Worm (Caenorhabditis elegans) whole organism, mixed stage, embryonic: ENCODE measurements around the gene mboa-1.
"Not testable (repeated sequence)": the region's sequence is repeated elsewhere in the genome, so short reads cannot be mapped to it uniquely, and the experiment has no call there.

Experiments used
- M03D4.4 ChIP-seq: sonication (generic microtip); optimal IDR thresholded peaks from 2 replicates; lab custom pipeline; 2017; ENCODE audit warnings: mild to moderate bottlenecking, missing genetic modification characterization, missing compliant biosample characterization
- bed-3 ChIP-seq: fragments of 200-800 bp; sonication (Bioruptor generic); optimal IDR thresholded peaks from 3 replicates; lab custom pipeline; 2018; ENCODE audit warnings: mild to moderate bottlenecking, missing genetic modification characterization, moderate library complexity, missing compliant biosample characterization
- blmp-1 ChIP-seq: fragments of 150-350 bp; optimal IDR thresholded peaks from 2 replicates; lab custom pipeline; 2014; ENCODE audit warnings: missing biosample characterization, missing genetic modification characterization
- ceh-39 ChIP-seq: fragments of 150-350 bp; optimal IDR thresholded peaks from 2 replicates; lab custom pipeline; 2014; ENCODE audit warnings: missing biosample characterization, missing genetic modification characterization
- ceh-83 ChIP-seq: fragments of 200-800 bp; sonication (Bioruptor generic); optimal IDR thresholded peaks from 2 replicates; lab custom pipeline; 2018; ENCODE audit warnings: mild to moderate bottlenecking, missing genetic modification characterization, missing compliant biosample characterization
- ces-1 ChIP-seq: fragments of 150-350 bp; optimal IDR thresholded peaks from 2 replicates; lab custom pipeline; 2014; ENCODE audit warnings: missing biosample characterization, missing genetic modification reagents, missing genetic modification characterization
- cnd-1 ChIP-seq: fragments of 200-800 bp; sonication (Bioruptor generic); optimal IDR thresholded peaks from 2 replicates; lab custom pipeline; 2018; ENCODE audit warnings: mild to moderate bottlenecking, missing genetic modification characterization, missing compliant biosample characterization
- drap-1 ChIP-seq: fragments of 200-800 bp; sonication (Bioruptor generic); optimal IDR thresholded peaks from 3 replicates; lab custom pipeline; 2018; ENCODE audit warnings: mild to moderate bottlenecking, missing genetic modification characterization, missing compliant biosample characterization
- elt-1 ChIP-seq: sonication (generic microtip); optimal IDR thresholded peaks from 2 replicates; lab custom pipeline; 2017; ENCODE audit warnings: missing genetic modification characterization, mild to moderate bottlenecking, missing compliant biosample characterization, antibody characterized with exemption, moderate library complexity, borderline replicate concordance; ENCODE audit not compliant: insufficient read depth
- elt-3 ChIP-seq: fragments of 150-350 bp; optimal IDR thresholded peaks from 2 replicates; lab custom pipeline; 2014; ENCODE audit warnings: missing biosample characterization, missing genetic modification characterization
- flh-1 ChIP-seq: fragments of 200-800 bp; sonication (Bioruptor generic); optimal IDR thresholded peaks from 2 replicates; lab custom pipeline; 2018; ENCODE audit warnings: mild to moderate bottlenecking, missing genetic modification characterization, moderate library complexity, missing compliant biosample characterization
- ham-2 ChIP-seq: fragments of 200-800 bp; sonication (Bioruptor generic); optimal IDR thresholded peaks from 2 replicates; lab custom pipeline; 2018; ENCODE audit warnings: mild to moderate bottlenecking, missing genetic modification characterization, missing compliant biosample characterization
- lin-13 ChIP-seq: fragments of 150-350 bp; optimal IDR thresholded peaks from 2 replicates; lab custom pipeline; 2014; ENCODE audit warnings: missing biosample characterization, missing genetic modification characterization
- lin-32 ChIP-seq: fragments of 200-800 bp; sonication (Bioruptor generic); optimal IDR thresholded peaks from 2 replicates; lab custom pipeline; 2018; ENCODE audit warnings: mild to moderate bottlenecking, missing genetic modification characterization, missing compliant biosample characterization
- lsy-2 ChIP-seq: fragments of 150-350 bp; optimal IDR thresholded peaks from 2 replicates; lab custom pipeline; 2014; ENCODE audit warnings: missing biosample characterization, missing genetic modification characterization
- mab-5 ChIP-seq: fragments of 150-350 bp; optimal IDR thresholded peaks from 2 replicates; lab custom pipeline; 2014; ENCODE audit warnings: missing biosample characterization, missing genetic modification characterization
- mep-1 ChIP-seq: fragments of 150-350 bp; optimal IDR thresholded peaks from 2 replicates; lab custom pipeline; 2017; ENCODE audit warnings: missing biosample characterization, missing genetic modification reagents, missing genetic modification characterization, inconsistent platforms
- mls-2 ChIP-seq: sonication (generic microtip); optimal IDR thresholded peaks from 2 replicates; lab custom pipeline; 2016; ENCODE audit warnings: mild to moderate bottlenecking, missing genetic modification characterization, moderate library complexity, missing compliant biosample characterization
- nhr-2 ChIP-seq: fragments of 150-350 bp; optimal IDR thresholded peaks from 2 replicates; lab custom pipeline; 2014; ENCODE audit warnings: missing biosample characterization, missing genetic modification characterization
- nhr-237 ChIP-seq: fragments of 150-350 bp; optimal IDR thresholded peaks from 2 replicates; lab custom pipeline; 2014; ENCODE audit warnings: missing biosample characterization, missing genetic modification characterization
- nhr-76 ChIP-seq: sonication (generic microtip); optimal IDR thresholded peaks from 2 replicates; lab custom pipeline; 2017; ENCODE audit warnings: missing biosample characterization, missing genetic modification characterization
- pha-4 ChIP-seq: fragments of 150-350 bp; optimal IDR thresholded peaks from 2 replicates; lab custom pipeline; 2018; ENCODE audit warnings: missing biosample characterization, missing genetic modification reagents, missing genetic modification characterization
- sem-2 ChIP-seq: fragments of 200-800 bp; sonication (Bioruptor generic); optimal IDR thresholded peaks from 2 replicates; lab custom pipeline; 2018; ENCODE audit warnings: mild to moderate bottlenecking, missing genetic modification characterization, missing compliant biosample characterization
- snpc-4 ChIP-seq: fragments of 150-350 bp; optimal IDR thresholded peaks from 2 replicates; lab custom pipeline; 2014; ENCODE audit warnings: missing biosample characterization, missing genetic modification characterization
- sptf-1 ChIP-seq: sonication (generic microtip); optimal IDR thresholded peaks from 2 replicates; lab custom pipeline; 2017; ENCODE audit warnings: mild to moderate bottlenecking, missing genetic modification characterization, moderate library complexity, missing compliant biosample characterization
- tbx-8 ChIP-seq: fragments of 200-800 bp; sonication (Bioruptor generic); optimal IDR thresholded peaks from 2 replicates; lab custom pipeline; 2018; ENCODE audit warnings: mild to moderate bottlenecking, missing genetic modification characterization, moderate library complexity, missing compliant biosample characterization
- unc-120 ChIP-seq: sonication (generic microtip); optimal IDR thresholded peaks from 2 replicates; lab custom pipeline; 2017; ENCODE audit warnings: missing genetic modification characterization, missing compliant biosample characterization; ENCODE audit not compliant: poor library complexity, severe bottlenecking
- unc-39 ChIP-seq: fragments of 150-350 bp; optimal IDR thresholded peaks from 2 replicates; lab custom pipeline; 2014; ENCODE audit warnings: missing biosample characterization, missing genetic modification characterization
- unc-62 ChIP-seq: fragments of 150-350 bp; optimal IDR thresholded peaks from 2 replicates; lab custom pipeline; 2014; ENCODE audit warnings: missing biosample characterization, missing genetic modification reagents, missing genetic modification characterization
- zip-8 ChIP-seq: fragments of 150-350 bp; optimal IDR thresholded peaks from 2 replicates; lab custom pipeline; 2014; ENCODE audit warnings: missing biosample characterization, missing genetic modification characterization
- ztf-11 ChIP-seq: fragments of 150-350 bp; optimal IDR thresholded peaks from 2 replicates; lab custom pipeline; 2014; ENCODE audit warnings: missing biosample characterization, missing genetic modification characterization

Gene mboa-1

ce11 chrX:16058845-16059244 lies 28.2 kb downstream of the mboa-1 start, which contains the start of gene T27A8.2:
Gene T27A8.2 (minus strand): TSS chrX:16058945.
- TF ChIP-seq sptf-1 (tag; lab: Kevin White, UChicago) (no peak), lin-32 (GFP tag; lab: Kevin White, UChicago) (no peak), mep-1 (no peak), unc-120 (tag; lab: Kevin White, UChicago) (no peak), ces-1 (GFP tag; lab: Kevin White, UChicago) (no peak), ceh-39 (tag; lab: Kevin White, UChicago) (no peak), unc-62 (no peak), tbx-8 (no peak), nhr-2 (no peak), ceh-83 (GFP tag; lab: Kevin White, UChicago) (no peak), M03D4.4 (tag; lab: Kevin White, UChicago) (no peak), drap-1 (GFP tag; lab: Kevin White, UChicago) (no peak), flh-1 (GFP tag; lab: Kevin White, UChicago) (no peak), cnd-1 (tag; lab: Kevin White, UChicago) (no peak), pha-4 (no peak), elt-3 (tag; lab: Kevin White, UChicago) (no peak), ztf-11 (tag; lab: Kevin White, UChicago) (no peak), snpc-4 (tag; lab: Kevin White, UChicago) (no peak)

- not testable (repeated sequence) for TF ChIP-seq sptf-1 (tag; lab: Kevin White, UChicago); tbx-8; lsy-2
Measured at ce11 chrX:16062385-16062784, 31.8 kb downstream of the mboa-1 start, which contains the start of gene T27A8.3. Gene T27A8.3 (plus strand): TSS chrX:16062685.

ce11 chrX:16067984-16068383 lies 37.4 kb downstream of the mboa-1 start:
- no peak for TF ChIP-seq unc-39 (tag; lab: Kevin White, UChicago)
- no peak for TF ChIP-seq tbx-8
- TF ChIP-seq blmp-1 (tag; lab: Kevin White, UChicago), result no peak
- peak; percentile 95 for TF ChIP-seq zip-8 (tag; lab: Kevin White, UChicago)
- TF ChIP-seq nhr-76, result no peak
- TF ChIP-seq flh-1 (GFP tag; lab: Kevin White, UChicago), result no peak
- no peak for TF ChIP-seq cnd-1 (tag; lab: Kevin White, UChicago)
- no peak for TF ChIP-seq nhr-237 (tag; lab: Kevin White, UChicago)

DNA sequence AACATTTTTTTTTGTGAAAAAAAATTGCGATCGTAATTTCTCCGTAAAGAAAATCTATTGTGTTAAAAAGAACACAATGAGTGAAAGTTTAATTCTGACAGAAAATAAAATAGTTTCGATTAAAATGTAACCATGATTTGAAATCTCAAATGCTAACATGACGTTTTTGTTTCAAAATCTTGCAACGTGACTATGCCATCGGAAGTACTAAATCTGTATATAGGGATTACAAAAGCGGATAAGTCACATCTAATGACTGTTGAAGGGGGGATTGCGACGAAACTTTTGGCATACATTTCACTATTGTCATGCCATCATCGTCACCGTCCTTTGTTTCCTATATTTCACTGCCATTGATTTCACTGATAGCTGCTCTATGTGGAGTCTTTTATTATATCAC lies 42.0 kb downstream of the mboa-1 start, which contains the start of gene col-187:
Gene col-187, plus strand, starts transcription at position 301 of the 400 bp plus-strand sequence.
- TF ChIP-seq lin-13 (no peak), lin-32 (GFP tag; lab: Kevin White, UChicago) (no peak), snpc-4 (tag; lab: Kevin White, UChicago) (no peak), sptf-1 (tag; lab: Kevin White, UChicago) (no peak), elt-3 (tag; lab: Kevin White, UChicago) (no peak), mep-1 (no peak), flh-1 (GFP tag; lab: Kevin White, UChicago) (no peak), ham-2 (GFP tag; lab: Kevin White, UChicago) (no peak), ztf-11 (tag; lab: Kevin White, UChicago) (no peak), bed-3 (GFP tag; lab: Kevin White, UChicago) (no peak), mls-2 (tag; lab: Kevin White, UChicago) (no peak), tbx-8 (no peak), blmp-1 (tag; lab: Kevin White, UChicago) (no peak), mab-5 (tag; lab: Kevin White, UChicago) (no peak)

DNA sequence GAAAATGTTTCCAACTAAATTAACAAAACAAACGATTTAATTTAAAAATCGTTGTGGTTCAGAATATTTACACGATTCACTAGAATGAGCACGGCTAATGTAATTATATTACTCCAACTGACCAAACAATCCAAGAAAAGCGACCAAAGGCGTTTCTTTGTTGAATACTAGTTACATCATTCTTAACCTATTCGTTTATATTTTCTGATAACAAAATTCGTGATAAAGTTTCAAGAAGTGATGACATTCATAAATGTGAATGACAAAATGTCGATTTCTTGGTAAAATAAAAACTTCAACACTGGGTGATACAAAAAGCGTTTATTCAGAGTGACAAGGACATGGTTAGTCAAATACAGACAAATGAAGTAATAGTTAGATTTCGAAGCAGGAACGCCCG lies 45.9 kb downstream of the mboa-1 start, which contains the start of gene C30F2.4:
Gene C30F2.4, minus strand, starts transcription at position 101 of the 400 bp plus-strand sequence.
- no peak for TF ChIP-seq elt-1 (tag; lab: Kevin White, UChicago)
- no peak for TF ChIP-seq mls-2 (tag; lab: Kevin White, UChicago)
- TF ChIP-seq zip-8 (tag; lab: Kevin White, UChicago), result no peak
- TF ChIP-seq snpc-4 (tag; lab: Kevin White, UChicago), result no peak
- no peak for TF ChIP-seq ceh-83 (GFP tag; lab: Kevin White, UChicago)
- TF ChIP-seq sem-2, result no peak
- TF ChIP-seq unc-39 (tag; lab: Kevin White, UChicago), result no peak
- TF ChIP-seq M03D4.4 (tag; lab: Kevin White, UChicago), result no peak
- no peak for TF ChIP-seq ztf-11 (tag; lab: Kevin White, UChicago)
- TF ChIP-seq ham-2 (GFP tag; lab: Kevin White, UChicago), result no peak
- no peak for TF ChIP-seq mab-5 (tag; lab: Kevin White, UChicago)
- TF ChIP-seq, all 35 proteins: peak for 0
